Worm (Caenorhabditis elegans): ENCODE measurements around the gene Y56A3A.28.

Gene Y56A3A.28

DNA sequence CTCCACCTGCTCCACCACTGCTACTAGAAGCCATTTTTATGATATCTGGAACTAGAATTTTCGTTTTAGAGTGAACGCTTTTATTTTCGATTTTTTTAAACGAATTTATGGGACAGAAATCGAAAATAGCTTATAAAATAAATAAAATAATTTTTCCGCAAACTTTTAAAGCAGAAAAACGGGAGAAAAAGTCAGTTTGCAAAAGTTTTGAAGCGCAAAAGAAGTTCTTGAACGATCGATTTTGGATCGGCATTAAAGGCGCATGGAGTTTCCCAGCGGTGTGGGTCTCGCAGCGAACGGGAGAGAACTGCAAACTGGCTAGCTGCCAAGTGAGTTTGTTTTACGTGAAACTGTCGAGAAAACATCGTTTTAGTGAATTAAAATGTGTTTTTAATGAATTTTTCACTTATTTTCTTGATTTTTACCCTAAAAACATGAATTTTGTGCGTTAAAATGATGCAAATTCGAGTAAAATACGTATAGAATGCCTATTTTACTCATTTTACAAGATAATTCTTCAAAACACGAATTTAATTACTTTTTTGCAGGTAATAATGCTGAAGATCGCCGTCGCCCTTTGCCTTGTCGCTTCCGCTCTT, 50.9 kb downstream of the Y56A3A.28 start, which contains the start of the genes ccf-1 and trap-4 (continued):
- no peak for TF ChIP-seq madf-10 (tag; optimal IDR thresholded peaks at IDR 0.05)
- peak; percentile 85 for TF ChIP-seq F33H1.4 (GFP tag; IDR thresholded peaks at IDR 0.05)
- TF ChIP-seq snpc-3.4 (tag; optimal IDR thresholded peaks at IDR 0.05) = peak; percentile 5
- peak; percentile 20 for TF ChIP-seq pha-4 (tag; optimal IDR thresholded peaks at IDR 0.05)
- TF ChIP-seq ceh-79 (tag; optimal IDR thresholded peaks at IDR 0.05) = no peak
- TF ChIP-seq T07F8.4 (tag; optimal IDR thresholded peaks at IDR 0.05) = no peak
- TF ChIP-seq lsy-27 (tag; optimal IDR thresholded peaks at IDR 0.05; ENCODE audit: borderline replicate concordance, insufficient read depth) = no peak
- no peak for TF ChIP-seq ztf-3 (GFP tag; optimal IDR thresholded peaks at IDR 0.05)
- TF ChIP-seq ztf-25 (GFP tag; IDR thresholded peaks at IDR 0.05) = no peak
- TF ChIP-seq ztf-22 (GFP tag; optimal IDR thresholded peaks at IDR 0.05) = no peak
- TF ChIP-seq athp-1 (tag; optimal IDR thresholded peaks at IDR 0.05) = no peak
- TF ChIP-seq mcd-1 (GFP tag; IDR thresholded peaks at IDR 0.05) = peak; percentile 35; the same call in 1 of the 2 replicates
- TF ChIP-seq cebp-1 (GFP tag; IDR thresholded peaks at IDR 0.05) = no peak
- TF ChIP-seq cebp-1 (tag; optimal IDR thresholded peaks at IDR 0.05) = peak; percentile 24
- no peak for TF ChIP-seq B0035.1 (tag; optimal IDR thresholded peaks at IDR 0.05)
- TF ChIP-seq ekl-4 (GFP tag; IDR thresholded peaks at IDR 0.05) = 0 out of 2 replicates have a peak, but pooled peaks have one; percentile 1
- TF ChIP-seq ets-4 (GFP tag; optimal IDR thresholded peaks at IDR 0.05) = no peak
- TF ChIP-seq sptf-2 (GFP tag; optimal IDR thresholded peaks at IDR 0.05) = no peak
- TF ChIP-seq mes-4 (tag; optimal IDR thresholded peaks at IDR 0.05) = no peak
- TF ChIP-seq lin-35 (GFP tag; optimal IDR thresholded peaks at IDR 0.05) = peak in 1 of 3 experiments; percentile 28
- TF ChIP-seq let-607 (tag; optimal IDR thresholded peaks at IDR 0.05) = peak; percentile 99
- 0 out of 2 replicates have a peak, but pooled peaks have one; percentile 5 for TF ChIP-seq lir-1 (GFP tag; conservative IDR thresholded peaks at IDR 0.05)
- no peak for TF ChIP-seq zim-3 (tag; optimal IDR thresholded peaks at IDR 0.05)
- no peak for TF ChIP-seq akir-1 (GFP tag; optimal IDR thresholded peaks at IDR 0.05)

DNA sequence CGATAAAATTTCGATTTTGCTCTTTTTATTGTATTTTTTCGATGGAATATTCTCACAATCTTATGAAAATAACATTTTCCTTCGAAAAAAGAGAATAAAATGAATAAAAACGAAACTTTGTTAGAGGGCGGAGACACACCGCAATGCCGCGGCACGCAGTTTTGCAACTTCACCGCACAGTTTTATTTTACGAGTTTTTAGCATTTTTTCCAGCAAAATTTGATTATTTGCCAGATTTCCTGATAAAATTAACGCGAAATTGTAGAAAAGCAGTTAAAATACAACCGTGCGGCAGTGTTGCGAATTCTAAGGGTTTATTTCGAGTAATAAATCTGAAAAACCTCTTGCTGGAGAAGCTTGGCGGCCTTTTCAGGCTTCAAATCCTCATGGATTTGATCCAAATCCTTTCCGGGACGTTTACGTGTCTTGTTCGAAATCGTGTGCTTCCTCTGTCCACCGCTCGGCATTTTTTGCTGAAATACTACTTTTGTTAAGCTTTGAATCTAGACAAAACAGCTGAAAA, 52.9 kb downstream of the Y56A3A.28 start, which contains the start of gene znf-593:
Gene znf-593, minus strand, starts transcription at position 473 of the 523 bp plus-strand sequence.
- TF ChIP-seq madf-6 (GFP tag; IDR thresholded peaks at IDR 0.05) (peak; percentile 33; the same call in 1 of the 2 replicates), lsl-1 (GFP tag; optimal IDR thresholded peaks at IDR 0.05) (peak; percentile 4), lin-35 (GFP tag; optimal IDR thresholded peaks at IDR 0.05) (peak in 1 of 3 experiments; percentile 26), dpl-1 (GFP tag; optimal IDR thresholded peaks at IDR 0.05) (no peak), F23B12.7 (tag; optimal IDR thresholded peaks at IDR 0.05; ENCODE audit: insufficient read depth) (no peak), tbx-9 (tag; optimal IDR thresholded peaks at IDR 0.05; ENCODE audit: borderline replicate concordance) (no peak), ekl-4 (GFP tag; IDR thresholded peaks at IDR 0.05) (0 out of 2 replicates have a peak, but pooled peaks have one; percentile 12), let-607 (tag; optimal IDR thresholded peaks at IDR 0.05) (peak; percentile 5 to 47), snpc-1.1 (tag; optimal IDR thresholded peaks at IDR 0.05; ENCODE audit: insufficient read depth) (peak; percentile 38), gei-17 (GFP tag; optimal IDR thresholded peaks at IDR 0.05) (peak; percentile 3), repo-1 (tag; optimal IDR thresholded peaks at IDR 0.05) (peak; percentile 47), ama-1 (optimal IDR thresholded peaks at IDR 0.05) (peak; percentile 9), ama-1 (GFP tag; optimal IDR thresholded peaks at IDR 0.05) (no peak), nfyb-1 (GFP tag; IDR thresholded peaks at IDR 0.05) (0 out of 2 replicates have a peak, but pooled peaks have one; percentile 30)

Data from whole organism, young adult.